Worm (Caenorhabditis elegans): ENCODE measurements around the gene F57C2.5.

- TF ChIP-seq C38D4.7 (GFP tag; optimal IDR thresholded peaks at IDR 0.05) (no peak), F13H6.1 (tag; optimal IDR thresholded peaks at IDR 0.05) (no peak), pag-3 (tag; optimal IDR thresholded peaks at IDR 0.05; ENCODE audit: borderline replicate concordance) (no peak)
These were observed 45.3 kb upstream of the F57C2.5 start, which contains the start of gene madf-5 for ce11 chrII:14573315-14573714.
